Worm (Caenorhabditis elegans): ENCODE data around the gene sre-18.
"Not testable (repeated sequence)": the region's sequence is repeated elsewhere in the genome, so short reads cannot be mapped to it uniquely, and the experiment has no call there.

The sre-18 gene

DNA sequence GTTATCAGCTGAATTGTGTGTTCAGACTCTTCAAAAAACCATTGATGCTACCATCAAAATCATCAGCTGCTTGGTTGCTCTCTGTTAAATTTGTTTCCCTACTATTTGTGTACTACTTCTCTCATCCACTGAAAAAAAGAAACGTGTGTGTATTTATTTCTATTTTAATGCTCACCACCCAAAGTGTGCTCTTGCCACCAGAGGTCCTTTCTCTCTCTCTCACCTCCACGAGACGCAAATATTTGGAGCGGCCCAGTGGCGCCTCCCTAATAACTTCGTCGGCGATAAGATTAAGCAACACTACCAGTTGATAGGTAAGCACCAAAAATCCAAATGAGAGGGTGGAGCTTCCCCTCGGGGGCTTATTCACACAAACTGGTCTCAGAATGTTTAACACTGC lies 28.8 kb downstream of the sre-18 start:
- no peak for TF ChIP-seq tab-1 (GFP tag; IDR thresholded peaks at IDR 0.05)
- no peak for TF ChIP-seq T22C8.4 (GFP tag; IDR thresholded peaks at IDR 0.05)
- no peak for TF ChIP-seq med-1 (GFP tag; optimal IDR thresholded peaks at IDR 0.05; ENCODE audit: insufficient read depth)
- no peak for TF ChIP-seq ztf-23 (GFP tag; IDR thresholded peaks at IDR 0.05)
- no peak for TF ChIP-seq flt-1 (GFP tag; IDR thresholded peaks at IDR 0.05)
- TF ChIP-seq klf-2 (GFP tag; conservative IDR thresholded peaks at IDR 0.05), result no peak
- TF ChIP-seq ztf-29 (GFP tag; IDR thresholded peaks at IDR 0.05), result no peak

DNA sequence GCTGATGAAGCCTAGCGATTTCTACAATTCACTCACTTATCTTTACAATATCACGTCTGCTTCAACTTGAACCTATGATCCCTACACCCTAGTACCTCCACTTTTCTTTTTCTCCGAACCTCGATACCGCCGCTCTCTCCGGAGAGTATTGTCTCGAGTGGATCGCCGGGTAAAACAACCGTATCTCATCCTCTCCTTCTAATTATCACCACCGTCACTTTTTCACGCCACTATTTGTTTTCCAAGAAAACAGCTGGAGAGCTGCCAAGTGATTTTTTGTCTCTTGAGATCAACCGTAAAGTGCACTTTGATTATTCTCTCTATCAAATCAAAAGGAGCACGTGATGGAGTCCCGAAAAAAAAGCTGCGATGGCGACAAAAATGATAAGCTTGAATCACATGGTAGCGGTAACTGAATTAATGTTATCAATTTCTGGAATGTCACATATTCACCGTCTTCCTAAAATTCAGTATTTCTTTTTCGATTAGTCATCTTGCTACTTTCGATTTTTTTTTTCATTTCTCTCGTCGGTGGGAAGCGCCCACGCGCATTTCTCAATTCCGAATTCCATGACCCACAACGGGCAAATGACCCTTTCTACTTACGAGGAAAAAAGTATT lies 29.9 kb downstream of the sre-18 start:
- TF ChIP-seq T22C8.4 (GFP tag; IDR thresholded peaks at IDR 0.05) (no peak), ztf-23 (GFP tag; IDR thresholded peaks at IDR 0.05) (no peak), klf-2 (GFP tag; conservative IDR thresholded peaks at IDR 0.05) (no peak), flt-1 (GFP tag; IDR thresholded peaks at IDR 0.05) (no peak), tab-1 (GFP tag; IDR thresholded peaks at IDR 0.05) (no peak), med-1 (GFP tag; optimal IDR thresholded peaks at IDR 0.05; ENCODE audit: insufficient read depth) (no peak), ref-1 (GFP tag; conservative IDR thresholded peaks at IDR 0.05) (no peak), cog-1 (tag; optimal IDR thresholded peaks at IDR 0.05) (no peak)

DNA sequence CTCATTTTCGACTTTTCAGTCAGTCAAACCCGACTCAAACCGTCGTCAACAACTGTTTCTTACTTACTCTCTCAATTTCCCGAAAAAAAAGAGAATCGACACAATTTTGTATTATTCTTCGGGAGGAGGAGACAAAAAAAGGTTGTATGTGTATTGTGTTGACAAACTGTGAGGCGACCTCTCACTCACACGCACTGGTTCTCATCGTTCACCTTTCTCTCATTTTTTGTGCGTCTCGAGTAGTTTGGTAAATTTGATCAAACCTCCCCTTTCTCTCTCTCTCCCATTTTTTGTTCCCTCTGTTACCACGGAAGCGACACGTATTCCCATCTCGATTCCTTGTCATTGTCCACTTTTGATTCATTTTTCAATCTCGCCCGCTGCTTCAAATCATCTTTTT lies 30.8 kb downstream of the sre-18 start:
- no peak for TF ChIP-seq klf-2 (GFP tag; conservative IDR thresholded peaks at IDR 0.05)

DNA sequence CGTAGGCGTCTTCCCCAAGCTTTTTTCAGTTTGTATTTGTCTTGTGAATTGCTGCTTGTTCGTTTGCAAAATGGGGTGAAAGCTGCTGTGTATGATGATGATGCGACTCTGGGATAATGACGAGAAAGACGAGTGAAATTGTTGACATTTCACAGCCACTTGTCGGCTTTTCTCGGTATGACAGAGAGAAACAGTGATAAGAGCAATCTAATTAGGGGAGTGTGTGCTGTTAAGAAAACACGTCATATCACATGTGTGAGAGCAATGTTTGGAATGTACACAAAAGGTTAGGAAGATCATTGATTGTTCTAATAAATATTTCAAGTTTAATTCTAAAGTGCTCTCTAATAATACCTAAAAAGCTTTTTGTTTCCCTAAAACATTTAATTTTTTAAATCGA lies 31.9 kb downstream of the sre-18 start:
- TF ChIP-seq klf-2 (GFP tag; conservative IDR thresholded peaks at IDR 0.05), result no peak
- no peak for TF ChIP-seq T22C8.4 (GFP tag; IDR thresholded peaks at IDR 0.05)
- TF ChIP-seq tab-1 (GFP tag; IDR thresholded peaks at IDR 0.05), result no peak
- no peak for TF ChIP-seq flt-1 (GFP tag; IDR thresholded peaks at IDR 0.05)
- TF ChIP-seq ref-1 (GFP tag; conservative IDR thresholded peaks at IDR 0.05), result no peak
- no peak for TF ChIP-seq med-1 (GFP tag; optimal IDR thresholded peaks at IDR 0.05; ENCODE audit: insufficient read depth)
- TF ChIP-seq ztf-23 (GFP tag; IDR thresholded peaks at IDR 0.05), result no peak
- no peak for TF ChIP-seq ztf-29 (GFP tag; IDR thresholded peaks at IDR 0.05)
- no peak for TF ChIP-seq cog-1 (tag; optimal IDR thresholded peaks at IDR 0.05)

DNA sequence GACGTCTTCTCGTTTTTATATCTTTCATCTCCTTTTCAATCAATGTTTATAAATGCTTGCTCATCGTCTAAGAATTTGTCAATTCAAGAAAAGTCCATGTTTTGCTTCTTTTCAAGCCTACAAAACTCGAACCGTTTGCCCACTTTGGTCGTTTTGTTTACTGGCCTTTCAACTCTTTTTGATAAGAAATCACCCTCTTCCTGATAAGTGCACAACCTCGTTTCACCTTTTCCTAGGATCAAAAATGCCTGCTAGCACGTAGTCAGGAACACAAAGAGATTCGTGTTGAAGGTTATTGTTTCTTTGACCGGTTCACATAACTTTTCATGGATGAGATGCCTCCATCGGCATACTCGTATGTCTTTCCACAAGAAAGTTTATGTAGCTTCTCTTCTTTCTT lies 33.0 kb downstream of the sre-18 start:
- no peak for TF ChIP-seq ztf-29 (GFP tag; IDR thresholded peaks at IDR 0.05)
- no peak for TF ChIP-seq ztf-23 (GFP tag; IDR thresholded peaks at IDR 0.05)
- TF ChIP-seq tab-1 (GFP tag; IDR thresholded peaks at IDR 0.05), result no peak
- no peak for TF ChIP-seq cog-1 (tag; optimal IDR thresholded peaks at IDR 0.05)
- no peak for TF ChIP-seq T22C8.4 (GFP tag; IDR thresholded peaks at IDR 0.05)
- no peak for TF ChIP-seq klf-2 (GFP tag; conservative IDR thresholded peaks at IDR 0.05)
- TF ChIP-seq ref-1 (GFP tag; conservative IDR thresholded peaks at IDR 0.05), result no peak
- TF ChIP-seq med-1 (GFP tag; optimal IDR thresholded peaks at IDR 0.05; ENCODE audit: insufficient read depth), result no peak
- TF ChIP-seq flt-1 (GFP tag; IDR thresholded peaks at IDR 0.05), result no peak

DNA sequence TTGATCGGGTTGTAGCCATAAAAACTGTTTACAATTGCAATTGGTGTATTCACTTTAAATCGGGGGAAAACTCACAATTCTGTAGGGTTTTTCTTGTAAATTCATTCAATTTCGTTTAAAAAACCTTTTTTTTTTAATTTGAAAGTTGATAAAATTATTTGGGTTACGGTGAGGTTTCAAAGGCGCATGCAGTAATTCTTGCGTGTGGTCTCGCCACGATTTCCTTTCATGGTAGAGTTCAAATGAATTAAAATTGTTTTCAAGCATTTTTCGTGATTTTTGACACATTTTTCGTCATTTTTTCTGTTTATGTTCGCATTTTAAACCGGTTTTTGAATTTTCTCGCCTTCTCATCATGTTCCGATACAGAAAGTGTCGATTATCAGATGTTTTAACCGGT lies 34.9 kb downstream of the sre-18 start:
- TF ChIP-seq ztf-29 (GFP tag; IDR thresholded peaks at IDR 0.05) (no peak), klf-2 (GFP tag; conservative IDR thresholded peaks at IDR 0.05) (no peak), ztf-23 (GFP tag; IDR thresholded peaks at IDR 0.05) (no peak), tab-1 (GFP tag; IDR thresholded peaks at IDR 0.05) (no peak), flt-1 (GFP tag; IDR thresholded peaks at IDR 0.05) (no peak), T22C8.4 (GFP tag; IDR thresholded peaks at IDR 0.05) (no peak), cog-1 (tag; optimal IDR thresholded peaks at IDR 0.05) (no peak), ref-1 (GFP tag; conservative IDR thresholded peaks at IDR 0.05) (no peak), med-1 (GFP tag; optimal IDR thresholded peaks at IDR 0.05; ENCODE audit: insufficient read depth) (no peak)

DNA sequence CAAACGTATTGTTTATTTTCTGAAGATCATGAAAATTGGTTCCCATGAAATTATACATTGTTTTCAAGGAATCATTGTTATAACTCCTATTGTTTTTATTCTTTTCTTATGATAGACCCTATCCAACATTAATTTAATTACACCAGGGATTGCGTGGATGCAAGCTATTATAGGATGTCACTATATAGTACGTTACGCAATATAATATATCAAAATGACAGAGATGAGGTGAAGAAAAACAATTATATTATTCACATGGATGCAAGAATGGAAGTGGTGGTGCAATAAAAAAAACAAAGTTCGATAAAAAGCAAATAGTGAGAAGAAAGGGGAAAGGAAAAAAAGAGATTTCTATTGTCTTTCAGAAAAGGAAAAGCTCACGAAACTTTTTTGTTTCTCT lies 36.2 kb downstream of the sre-18 start:
- TF ChIP-seq T22C8.4 (GFP tag; IDR thresholded peaks at IDR 0.05) (no peak), tab-1 (GFP tag; IDR thresholded peaks at IDR 0.05) (no peak), med-1 (GFP tag; optimal IDR thresholded peaks at IDR 0.05; ENCODE audit: insufficient read depth) (no peak), ztf-23 (GFP tag; IDR thresholded peaks at IDR 0.05) (no peak), klf-2 (GFP tag; conservative IDR thresholded peaks at IDR 0.05) (no peak), flt-1 (GFP tag; IDR thresholded peaks at IDR 0.05) (no peak), cog-1 (tag; optimal IDR thresholded peaks at IDR 0.05) (no peak), ref-1 (GFP tag; conservative IDR thresholded peaks at IDR 0.05) (no peak), ztf-29 (GFP tag; IDR thresholded peaks at IDR 0.05) (no peak)

DNA sequence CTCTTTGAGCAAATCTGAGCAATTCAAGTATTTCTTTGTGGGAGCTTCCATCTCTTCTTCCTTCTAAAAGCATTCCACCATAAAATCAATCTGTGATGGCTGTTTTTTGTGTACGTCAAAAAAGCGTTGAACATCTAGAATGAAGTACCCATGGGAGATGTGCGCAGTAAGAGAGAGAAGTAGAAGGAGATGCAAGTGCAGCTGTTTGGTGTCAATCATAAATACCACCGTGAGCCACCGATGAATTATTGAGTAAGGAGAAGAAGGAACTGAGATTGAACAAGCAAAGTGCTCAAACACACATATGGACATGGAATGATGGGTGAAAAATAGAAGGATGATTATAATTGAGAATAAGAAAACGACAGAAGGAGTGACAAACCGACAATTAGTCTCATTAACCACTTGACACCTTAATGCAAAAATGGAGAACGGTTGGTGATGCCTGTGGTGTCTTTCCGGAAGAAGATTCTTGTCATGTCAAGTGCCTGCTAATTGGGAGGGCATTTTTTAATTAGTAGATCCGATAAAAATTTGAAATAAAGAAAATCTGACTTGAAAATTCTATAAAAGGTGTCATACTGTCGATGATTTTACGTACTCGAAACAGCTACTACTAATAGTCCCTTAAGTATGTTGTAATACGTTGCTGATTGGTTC lies 37.3 kb downstream of the sre-18 start:
- TF ChIP-seq T22C8.4 (GFP tag; IDR thresholded peaks at IDR 0.05) (no peak), tab-1 (GFP tag; IDR thresholded peaks at IDR 0.05) (no peak), ref-1 (GFP tag; conservative IDR thresholded peaks at IDR 0.05) (no peak), ztf-23 (GFP tag; IDR thresholded peaks at IDR 0.05) (no peak), ztf-29 (GFP tag; IDR thresholded peaks at IDR 0.05) (no peak), flt-1 (GFP tag; IDR thresholded peaks at IDR 0.05) (no peak), cog-1 (tag; optimal IDR thresholded peaks at IDR 0.05) (no peak), klf-2 (GFP tag; conservative IDR thresholded peaks at IDR 0.05) (no peak), med-1 (GFP tag; optimal IDR thresholded peaks at IDR 0.05; ENCODE audit: insufficient read depth) (no peak)

DNA sequence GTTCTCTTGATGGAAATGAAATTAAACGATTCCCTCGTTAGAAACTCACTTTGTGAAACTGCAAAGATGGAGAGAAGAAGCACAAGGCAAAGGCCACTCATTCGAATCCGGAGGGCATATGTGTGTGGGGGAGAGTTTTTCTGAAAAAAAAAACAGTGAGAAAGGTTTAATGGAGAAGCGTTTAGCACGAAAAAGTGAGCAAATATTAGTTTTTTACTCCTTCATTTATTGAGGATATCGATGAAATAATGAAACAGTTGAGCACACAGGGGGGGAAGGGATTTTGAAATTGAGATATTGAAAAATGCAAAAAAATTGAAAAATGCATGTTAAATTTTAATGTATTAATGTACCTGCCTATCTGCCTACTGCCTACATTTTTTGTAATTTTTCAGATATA lies 51.3 kb downstream of the sre-18 start, which contains the start of gene nlr-1:
TSS of gene nlr-1 (minus strand) at position 101 of the 400 bp plus-strand sequence.
- TF ChIP-seq ztf-29 (GFP tag; IDR thresholded peaks at IDR 0.05); T22C8.4 (GFP tag; IDR thresholded peaks at IDR 0.05); cog-1 (tag; optimal IDR thresholded peaks at IDR 0.05): not testable (repeated sequence)
